Fruit fly (Drosophila melanogaster): Measurements from ENCODE around the gene Ets65A.

Ets65A gene

dm6 chr3L:6139924-6140574 lies 42.6 kb downstream of the Ets65A start, which contains the start of gene Cpr65Av (continued):
- TF ChIP-seq CG31224 (GFP tag; IDR thresholded peaks at IDR 0.05) (no peak), CG15696 (tag; optimal IDR thresholded peaks at IDR 0.05) (peak; percentile 13), gce (GFP tag; IDR thresholded peaks at IDR 0.05) (0 out of 3 replicates have a peak, but pooled peaks have one; percentile 28), CG8290 (GFP tag; optimal IDR thresholded peaks at IDR 0.05) (no peak), CG8290 (tag; optimal IDR thresholded peaks at IDR 0.05) (peak in 1 of 2 experiments; percentile 40), ERR (GFP tag; optimal IDR thresholded peaks at IDR 0.05) (no peak), salm (tag; optimal IDR thresholded peaks at IDR 0.05) (no peak), nerfin-1 (tag; optimal IDR thresholded peaks at IDR 0.05) (no peak), oc (tag; optimal IDR thresholded peaks at IDR 0.05) (peak; percentile 22), shn (GFP tag; optimal IDR thresholded peaks at IDR 0.05) (no peak), CG7786 (GFP tag; optimal IDR thresholded peaks at IDR 0.05) (no peak), CG3407 (GFP tag; optimal IDR thresholded peaks at IDR 0.05) (peak; percentile 26), Atf3 (GFP tag; optimal IDR thresholded peaks at IDR 0.05) (peak; percentile 6), CG7963 (GFP tag; IDR thresholded peaks at IDR 0.05; ENCODE audit: partially characterized antibody) (no peak), Dref (GFP tag; IDR thresholded peaks at IDR 0.05) (no peak), dimm (GFP tag; IDR thresholded peaks at IDR 0.05) (no peak), CG15011 (GFP tag; optimal IDR thresholded peaks at IDR 0.05) (peak; percentile 6), hkb (optimal IDR thresholded peaks at IDR 0.05) (no peak), hkb (GFP tag; IDR thresholded peaks at IDR 0.05) (peak; percentile 28; the same call in 1 of the 2 replicates), gcm2 (GFP tag; optimal IDR thresholded peaks at IDR 0.05) (no peak), danr (GFP tag; IDR thresholded peaks at IDR 0.05) (no peak), z (GFP tag; IDR thresholded peaks at IDR 0.05) (no peak), vvl (GFP tag; IDR thresholded peaks at IDR 0.05) (no peak), Drgx (GFP tag; IDR thresholded peaks at IDR 0.05) (no peak), nerfin-2 (GFP tag; IDR thresholded peaks at IDR 0.05; ENCODE audit: partially characterized antibody) (no peak), Fer3 (tag; optimal IDR thresholded peaks at IDR 0.05) (no peak), CG12299 (tag; optimal IDR thresholded peaks at IDR 0.05) (no peak), TFAM (GFP tag; optimal IDR thresholded peaks at IDR 0.05) (no peak), CG7556 (GFP tag; optimal IDR thresholded peaks at IDR 0.05) (no peak), CG2120 (GFP tag; optimal IDR thresholded peaks at IDR 0.05) (no peak), Sox100B (GFP tag; optimal IDR thresholded peaks at IDR 0.05) (peak; percentile 38), CG1233 (GFP tag; optimal IDR thresholded peaks at IDR 0.05) (peak; percentile 32), cg (GFP tag; optimal IDR thresholded peaks at IDR 0.05) (no peak), kay (GFP tag; optimal IDR thresholded peaks at IDR 0.05) (no peak), Dfd (GFP tag; optimal IDR thresholded peaks at IDR 0.05) (no peak), CG7372 (GFP tag; IDR thresholded peaks at IDR 0.05) (no peak), cato (GFP tag; optimal IDR thresholded peaks at IDR 0.05; ENCODE audit: borderline replicate concordance) (no peak), Opbp (GFP tag; IDR thresholded peaks at IDR 0.05; ENCODE audit: partially characterized antibody) (no peak), pho (GFP tag; optimal IDR thresholded peaks at IDR 0.05) (no peak), zf30C (GFP tag; optimal IDR thresholded peaks at IDR 0.05) (no peak), Dp (GFP tag; optimal IDR thresholded peaks at IDR 0.05) (no peak), ap (GFP tag; IDR thresholded peaks at IDR 0.05) (no peak), BtbVII (GFP tag; optimal IDR thresholded peaks at IDR 0.05) (peak; percentile 5), E2f2 (GFP tag; IDR thresholded peaks at IDR 0.05) (no peak), Dll (GFP tag; IDR thresholded peaks at IDR 0.05; ENCODE audit: partially characterized antibody) (no peak), CG17912 (GFP tag; optimal IDR thresholded peaks at IDR 0.05) (peak; percentile 13), otp (GFP tag; IDR thresholded peaks at IDR 0.05) (peak; percentile 17; the same call in 1 of the 3 replicates), Asciz (GFP tag; optimal IDR thresholded peaks at IDR 0.05) (peak; percentile 33), CHES-1-like (GFP tag; optimal IDR thresholded peaks at IDR 0.05) (no peak), CG2678 (tag; optimal IDR thresholded peaks at IDR 0.05) (peak; percentile 27), Doc2 (GFP tag; IDR thresholded peaks at IDR 0.05) (no peak)
